Worm (Caenorhabditis elegans) whole organism, midembryonic: Measurements from ENCODE around the gene C34B4.2.
A peak's percentile ranks its signal among the peaks of the same experiment; 100 is the strongest.

Experiments
- T22C8.4 ChIP-seq: fragments of 200-800 bp; sonication (Bioruptor generic); IDR thresholded peaks from 2 replicates; pipeline ENCODE4 v1.3.6; 2022; ENCODE audit warnings: missing genetic modification characterization, missing compliant biosample characterization
- cog-1 ChIP-seq: sonication (generic microtip); optimal IDR thresholded peaks from 2 replicates; lab custom pipeline; 2016; ENCODE audit warnings: missing genetic modification characterization, missing compliant biosample characterization
- flt-1 ChIP-seq: fragments of 200-800 bp; sonication (Bioruptor generic); IDR thresholded peaks from 2 replicates; pipeline ENCODE4 v1.3.6; 2022; ENCODE audit warnings: missing genetic modification characterization, missing compliant biosample characterization
- klf-2 ChIP-seq: fragments of 200-800 bp; sonication (Bioruptor generic); conservative IDR thresholded peaks from 2 replicates; pipeline ENCODE4 v1.3.6; 2022; ENCODE audit warnings: missing genetic modification reagents, missing genetic modification characterization, missing compliant biosample characterization
- med-1 ChIP-seq: sonication (generic microtip); optimal IDR thresholded peaks from 2 replicates; lab custom pipeline; 2017; ENCODE audit warnings: missing genetic modification characterization, mild to moderate bottlenecking, missing compliant biosample characterization, antibody characterized with exemption, missing genetic modification reagents; ENCODE audit not compliant: insufficient read depth
- ref-1 ChIP-seq: fragments of 200-800 bp; sonication (Bioruptor generic); conservative IDR thresholded peaks from 2 replicates; pipeline ENCODE4 v1.3.6; 2022; ENCODE audit warnings: missing genetic modification reagents, missing genetic modification characterization, missing compliant biosample characterization
- tab-1 ChIP-seq: fragments of 200-800 bp; sonication (Bioruptor generic); IDR thresholded peaks from 2 replicates; pipeline ENCODE4 v1.3.6; 2022; ENCODE audit warnings: missing genetic modification characterization, missing compliant biosample characterization
- ztf-23 ChIP-seq: fragments of 200-800 bp; sonication (Bioruptor generic); IDR thresholded peaks from 2 replicates; pipeline ENCODE4 v1.3.6; 2022; ENCODE audit warnings: missing genetic modification reagents, missing genetic modification characterization, missing compliant biosample characterization
- ztf-29 ChIP-seq: fragments of 200-800 bp; sonication (Bioruptor generic); IDR thresholded peaks from 2 replicates; pipeline ENCODE4 v1.3.6; 2022; ENCODE audit warnings: missing genetic modification reagents, missing genetic modification characterization, missing compliant biosample characterization

Gene C34B4.2

DNA sequence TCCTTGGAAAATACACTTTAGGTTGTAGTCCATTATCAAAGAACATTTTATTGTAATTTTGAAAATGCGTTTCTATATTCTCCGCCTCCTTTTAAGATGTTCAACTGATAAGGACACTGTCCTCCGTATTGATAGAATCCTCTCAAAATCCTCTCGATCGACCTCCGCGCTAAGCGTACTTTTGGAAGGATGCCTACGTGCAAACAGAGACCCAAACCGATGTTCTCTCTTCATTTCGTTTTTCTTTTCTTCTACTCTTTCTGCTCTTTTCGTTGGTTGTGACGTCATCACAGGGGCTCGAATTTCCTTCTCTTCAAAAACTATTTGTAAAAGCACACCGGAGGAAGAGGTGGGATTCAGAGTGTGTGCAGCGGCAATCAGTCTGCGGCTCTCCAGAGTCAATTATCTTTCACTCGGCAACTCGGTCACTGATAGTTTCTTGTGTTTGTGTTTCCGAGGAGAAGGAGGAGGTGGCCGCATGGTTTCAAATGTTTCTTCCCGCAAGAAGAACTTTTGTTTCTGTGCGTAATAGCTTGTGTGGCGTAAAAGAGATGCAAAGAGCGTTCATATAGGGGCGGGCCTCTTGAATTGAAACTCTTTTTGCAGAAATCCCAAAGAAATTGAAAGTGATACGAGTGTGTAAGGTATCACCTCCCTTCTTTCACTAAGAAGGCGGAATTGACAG, at the start of gene C34B4.2:
Gene C34B4.2 (plus strand): TSS at position 614 of the 685 bp plus-strand sequence.
- TF ChIP-seq cog-1 (tag; lab: Kevin White, UChicago) (peak; percentile 6), med-1 (GFP tag; lab: Kevin White, UChicago) (no peak)

DNA sequence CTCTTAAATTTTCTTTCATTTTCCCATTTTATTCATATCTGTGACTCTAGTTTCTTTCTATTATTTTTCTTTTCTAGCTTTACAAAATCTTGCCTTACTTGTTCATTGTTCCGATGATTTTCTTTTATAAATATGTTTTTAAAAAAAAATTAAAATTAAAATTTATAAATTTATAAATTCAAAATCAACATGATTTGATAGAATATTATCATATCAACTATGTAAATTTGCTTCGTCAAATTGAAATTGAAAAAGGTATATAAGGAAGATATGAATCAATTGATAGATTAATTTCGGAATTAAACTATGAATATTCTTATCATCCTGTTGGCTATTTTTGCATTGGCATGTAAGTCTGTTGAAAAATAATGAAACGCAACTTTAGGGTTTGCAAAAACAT, 49.6 kb upstream of the C34B4.2 start, which contains the start of gene W07G4.1:
Gene W07G4.1 (plus strand): TSS at position 301 of the 400 bp plus-strand sequence.
- TF ChIP-seq flt-1 (GFP tag; lab: Robert Waterston, UW) (no peak), T22C8.4 (GFP tag; lab: Robert Waterston, UW) (no peak), ztf-29 (GFP tag; lab: Robert Waterston, UW) (no peak), ztf-23 (GFP tag; lab: Robert Waterston, UW) (no peak), ref-1 (no peak), cog-1 (tag; lab: Kevin White, UChicago) (no peak), klf-2 (GFP tag; lab: Robert Waterston, UW) (no peak), tab-1 (no peak), med-1 (GFP tag; lab: Kevin White, UChicago) (no peak)

DNA sequence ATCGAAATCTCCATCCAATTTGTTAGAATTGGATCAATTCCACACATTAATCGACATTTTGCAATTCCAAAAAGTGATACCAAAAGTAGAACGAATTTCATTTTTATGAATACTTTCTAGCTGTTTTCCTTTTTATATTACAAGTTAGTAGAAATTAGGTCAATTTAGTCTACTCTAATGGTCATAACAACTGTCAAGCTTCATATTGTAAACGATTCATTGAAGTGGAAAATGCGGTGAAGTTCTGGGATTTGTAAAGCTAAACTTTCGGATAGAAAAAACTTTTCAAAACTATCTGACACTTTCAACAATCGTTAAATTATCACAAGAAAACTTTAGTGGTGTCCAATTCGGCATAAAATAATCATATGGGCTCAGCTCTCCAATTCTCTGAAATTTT, 48.3 kb upstream of the C34B4.2 start, which contains the start of gene W07G4.7:
Gene W07G4.7 (minus strand): TSS at position 101 of the 400 bp plus-strand sequence.
- TF ChIP-seq klf-2 (GFP tag; lab: Robert Waterston, UW) (no peak), med-1 (GFP tag; lab: Kevin White, UChicago) (no peak), ref-1 (no peak), T22C8.4 (GFP tag; lab: Robert Waterston, UW) (no peak), cog-1 (tag; lab: Kevin White, UChicago) (no peak), ztf-29 (GFP tag; lab: Robert Waterston, UW) (no peak), ztf-23 (GFP tag; lab: Robert Waterston, UW) (no peak), flt-1 (GFP tag; lab: Robert Waterston, UW) (no peak), tab-1 (no peak)

DNA sequence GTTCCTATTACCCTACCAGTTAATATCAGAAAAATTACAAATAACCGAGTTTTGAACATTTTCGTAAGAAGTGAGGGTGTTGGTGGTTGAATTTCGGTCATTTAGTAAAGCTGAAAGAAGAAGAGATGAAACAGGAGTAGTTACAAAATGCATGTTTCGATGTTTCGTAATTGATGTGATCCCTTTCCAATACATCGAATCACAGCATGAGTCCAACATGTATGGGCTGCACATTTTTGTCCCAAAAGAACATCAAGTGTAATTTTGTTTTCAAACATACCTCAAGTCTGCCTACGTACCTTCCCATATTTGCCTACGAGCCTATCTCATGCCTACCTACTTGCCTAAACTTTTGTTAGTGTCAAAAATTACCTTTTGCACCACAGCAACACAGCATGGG, 46.4 kb upstream of the C34B4.2 start, which contains the start of gene W07G4.2:
Gene W07G4.2 (minus strand): TSS at position 101 of the 400 bp plus-strand sequence.
- TF ChIP-seq cog-1 (tag; lab: Kevin White, UChicago) (no peak), flt-1 (GFP tag; lab: Robert Waterston, UW) (no peak), ztf-23 (GFP tag; lab: Robert Waterston, UW) (no peak), klf-2 (GFP tag; lab: Robert Waterston, UW) (no peak), tab-1 (no peak), T22C8.4 (GFP tag; lab: Robert Waterston, UW) (no peak), med-1 (GFP tag; lab: Kevin White, UChicago) (no peak), ref-1 (no peak), ztf-29 (GFP tag; lab: Robert Waterston, UW) (no peak)

DNA sequence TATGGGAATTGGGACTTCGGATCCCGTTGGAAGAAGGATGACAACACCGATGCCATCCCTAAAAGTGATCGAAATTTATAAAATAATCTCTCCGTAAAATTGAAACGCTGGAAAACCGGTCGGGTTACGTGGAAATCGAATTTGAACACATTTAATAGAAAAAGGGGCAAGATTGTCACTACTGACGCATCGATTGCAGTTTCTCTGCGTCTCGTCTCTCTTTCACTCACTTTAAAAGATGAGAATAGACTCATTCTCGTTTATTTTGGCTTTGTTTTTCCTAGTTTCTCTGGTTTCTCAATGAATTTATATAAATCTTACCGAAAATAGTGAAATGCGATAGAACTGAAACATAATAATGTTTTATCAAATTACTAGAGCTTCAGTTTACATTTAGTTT, 41.2 kb upstream of the C34B4.2 start, which contains the start of gene scyl-1:
Gene scyl-1 (minus strand): TSS at position 56 of the 400 bp plus-strand sequence.
- peak; percentile 35; the same call in 1 of the 2 replicates for TF ChIP-seq flt-1 (GFP tag; lab: Robert Waterston, UW)
- TF ChIP-seq T22C8.4 (GFP tag; lab: Robert Waterston, UW), result peak; percentile 25; the same call in 1 of the 2 replicates
- TF ChIP-seq tab-1, result 0 out of 2 replicates have a peak, but pooled peaks have one; percentile 44
- no peak for TF ChIP-seq ztf-29 (GFP tag; lab: Robert Waterston, UW)
- TF ChIP-seq ztf-23 (GFP tag; lab: Robert Waterston, UW), result 0 out of 2 replicates have a peak, but pooled peaks have one; percentile 63
- TF ChIP-seq ref-1, result no peak
- TF ChIP-seq med-1 (GFP tag; lab: Kevin White, UChicago), result peak; percentile 40
- no peak for TF ChIP-seq klf-2 (GFP tag; lab: Robert Waterston, UW)
- TF ChIP-seq cog-1 (tag; lab: Kevin White, UChicago), result no peak

DNA sequence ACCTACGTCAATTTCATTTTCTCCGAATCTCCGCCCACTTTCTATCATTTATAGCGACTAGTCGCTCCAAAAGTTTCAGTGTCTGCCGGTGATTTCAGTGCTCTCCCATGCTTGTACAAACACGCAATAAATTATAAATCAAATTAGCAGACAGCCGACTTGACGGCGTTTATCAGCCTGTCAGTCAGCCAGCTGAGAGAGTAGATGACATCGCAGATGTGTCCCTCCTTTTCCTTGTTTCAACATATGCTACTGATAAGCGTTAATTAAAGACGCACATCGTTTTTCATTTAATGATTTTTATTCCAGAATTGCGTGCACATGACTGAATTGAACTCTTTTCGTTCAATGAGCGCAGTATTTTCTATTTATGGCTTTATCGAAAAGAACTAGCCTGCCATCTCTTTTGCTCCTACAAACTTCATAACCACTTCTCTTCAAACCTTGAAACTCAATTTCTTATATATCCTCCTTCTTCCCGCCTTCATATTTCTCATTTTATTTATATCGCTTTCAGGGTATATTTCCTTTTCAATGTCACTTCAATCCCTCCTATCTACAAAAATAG, 39.6 kb upstream of the C34B4.2 start, which contains the start of gene lap-2:
Gene lap-2 (plus strand): TSS at position 518 of the 568 bp plus-strand sequence.
- no peak for TF ChIP-seq flt-1 (GFP tag; lab: Robert Waterston, UW)
- TF ChIP-seq tab-1, result no peak
- TF ChIP-seq cog-1 (tag; lab: Kevin White, UChicago), result no peak
- no peak for TF ChIP-seq T22C8.4 (GFP tag; lab: Robert Waterston, UW)
- no peak for TF ChIP-seq med-1 (GFP tag; lab: Kevin White, UChicago)
- no peak for TF ChIP-seq ref-1
- no peak for TF ChIP-seq ztf-29 (GFP tag; lab: Robert Waterston, UW)
- TF ChIP-seq klf-2 (GFP tag; lab: Robert Waterston, UW), result no peak
- no peak for TF ChIP-seq ztf-23 (GFP tag; lab: Robert Waterston, UW)

DNA sequence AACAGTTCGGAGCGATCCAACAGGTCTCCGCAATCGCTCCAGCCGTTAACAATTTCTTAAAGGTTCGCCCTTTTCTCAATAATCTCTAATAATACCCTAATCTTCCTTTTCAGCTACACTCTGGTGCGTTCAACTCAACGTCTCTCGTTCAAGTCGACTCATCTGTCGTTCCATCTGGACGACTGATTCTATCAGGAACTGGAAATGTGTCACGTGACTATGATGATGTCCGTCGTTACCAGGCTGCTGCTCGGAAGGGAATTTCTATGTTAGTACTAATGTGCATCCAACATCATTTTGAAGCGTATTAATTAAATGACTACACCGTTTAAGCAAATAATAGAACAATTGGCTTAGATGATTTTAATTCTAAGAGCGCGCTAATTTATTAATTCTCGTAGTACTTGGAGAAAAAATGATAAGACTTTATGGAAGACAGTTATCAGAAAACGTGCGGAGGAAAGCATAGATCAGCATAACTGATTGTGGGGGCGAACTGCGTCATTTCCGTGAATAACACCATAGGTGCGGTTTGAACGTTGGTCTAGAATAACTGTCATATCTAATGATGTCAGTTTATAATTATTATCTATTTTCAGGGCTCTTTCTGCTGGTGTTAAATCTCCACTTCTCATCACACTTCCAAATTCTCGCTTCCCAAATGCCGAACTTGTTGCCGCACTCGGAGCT, 38.9 kb upstream of the C34B4.2 start:
- TF ChIP-seq cog-1 (tag; lab: Kevin White, UChicago) (no peak), ztf-29 (GFP tag; lab: Robert Waterston, UW) (no peak), med-1 (GFP tag; lab: Kevin White, UChicago) (no peak), tab-1 (no peak)

DNA sequence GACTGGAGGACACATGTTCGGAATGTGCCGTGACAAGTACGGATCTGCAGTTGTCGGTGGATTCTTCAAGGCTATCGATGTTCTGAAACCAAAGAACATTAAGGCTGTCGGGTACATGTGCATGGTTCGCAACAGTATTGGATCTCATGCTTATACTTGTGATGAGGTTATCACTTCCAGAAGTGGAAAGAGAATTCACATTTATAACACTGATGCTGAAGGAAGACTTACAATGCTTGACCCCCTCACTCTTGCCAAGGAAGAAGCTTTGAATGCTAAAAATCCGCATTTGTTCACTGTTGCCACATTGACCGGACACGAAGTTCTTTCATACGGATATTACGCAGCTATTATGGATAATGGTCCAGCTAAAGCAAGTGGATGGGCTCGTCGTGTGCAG, 37.8 kb upstream of the C34B4.2 start:
- no peak for TF ChIP-seq flt-1 (GFP tag; lab: Robert Waterston, UW)
- TF ChIP-seq med-1 (GFP tag; lab: Kevin White, UChicago), result no peak
- no peak for TF ChIP-seq T22C8.4 (GFP tag; lab: Robert Waterston, UW)
- TF ChIP-seq ref-1, result no peak
- TF ChIP-seq klf-2 (GFP tag; lab: Robert Waterston, UW), result no peak
- no peak for TF ChIP-seq ztf-23 (GFP tag; lab: Robert Waterston, UW)
- no peak for TF ChIP-seq ztf-29 (GFP tag; lab: Robert Waterston, UW)
- no peak for TF ChIP-seq cog-1 (tag; lab: Kevin White, UChicago)
- no peak for TF ChIP-seq tab-1
